Worm (Caenorhabditis elegans): ENCODE measurements around the gene sgnh-1.

DNA sequence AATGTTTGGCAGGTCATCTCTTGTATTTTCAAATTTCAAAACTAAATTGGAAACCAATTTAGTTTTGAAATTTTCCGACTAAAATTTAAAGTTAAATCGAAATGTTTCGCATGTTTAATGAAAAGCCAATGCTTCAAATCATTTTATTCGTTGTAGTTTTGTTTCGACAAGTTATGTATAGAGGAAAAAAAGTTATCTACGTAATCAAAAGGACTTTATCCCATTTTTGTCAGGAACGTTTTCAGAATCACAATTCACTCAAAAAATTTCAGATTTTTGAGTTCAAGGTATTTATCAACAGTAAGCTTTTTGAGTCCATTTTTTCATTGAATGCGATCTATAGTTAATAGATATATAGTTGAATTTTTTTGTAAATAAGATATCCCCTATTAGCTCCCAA is 49.0 kb downstream of the sgnh-1 start, which contains the start of gene str-168:
- TF ChIP-seq pqm-1 (tag; optimal IDR thresholded peaks at IDR 0.05) = no peak
- no peak for TF ChIP-seq lsy-2 (tag; optimal IDR thresholded peaks at IDR 0.05)
- TF ChIP-seq hlh-11 (tag; optimal IDR thresholded peaks at IDR 0.05) = no peak
- no peak for TF ChIP-seq mdl-1 (tag; optimal IDR thresholded peaks at IDR 0.05)
- TF ChIP-seq unc-62 (GFP tag; optimal IDR thresholded peaks at IDR 0.05 in 1 of 2) = no peak
- TF ChIP-seq unc-62 (tag; optimal IDR thresholded peaks at IDR 0.05) = no peak
- TF ChIP-seq nhr-6 (tag; optimal IDR thresholded peaks at IDR 0.05) = no peak
- TF ChIP-seq dmd-9 (GFP tag; IDR thresholded peaks at IDR 0.05) = no peak
- no peak for TF ChIP-seq nhr-25 (tag; optimal IDR thresholded peaks at IDR 0.05; ENCODE audit: borderline replicate concordance, insufficient read depth)
- no peak for TF ChIP-seq nhr-10 (tag; optimal IDR thresholded peaks at IDR 0.05)
- no peak for TF ChIP-seq nhr-28 (tag; optimal IDR thresholded peaks at IDR 0.05)
- no peak for TF ChIP-seq lin-15B (tag; optimal IDR thresholded peaks at IDR 0.05)
